Fruit fly (Drosophila melanogaster) S2 (cell line): ENCODE results near the gene CG33946.

Experiments
- CG8478 ChIP-seq: fragments of >200 bp; optimal IDR thresholded peaks from 2 replicates; lab custom pipeline; 2018
- CTCF ChIP-seq, 2 experiments: fragments of >200 bp; optimal IDR thresholded peaks; 2 replicates each; lab custom pipeline; 2018

dm6 chr3L:6239968-6240367 is 19.6 kb downstream of the CG33946 start, which contains the start of gene CG10226:
- TF ChIP-seq CG8478 (lab: Kevin White, UChicago) (no peak), CTCF (optimal IDR thresholded peaks at IDR 0.05; lab: Kevin White, UChicago) (no peak)
